Fruit fly (Drosophila melanogaster): Measurements from ENCODE around the gene CG17734.
A peak's percentile ranks its signal among the peaks of the same experiment; 100 is the strongest.

CG17734 gene

DNA sequence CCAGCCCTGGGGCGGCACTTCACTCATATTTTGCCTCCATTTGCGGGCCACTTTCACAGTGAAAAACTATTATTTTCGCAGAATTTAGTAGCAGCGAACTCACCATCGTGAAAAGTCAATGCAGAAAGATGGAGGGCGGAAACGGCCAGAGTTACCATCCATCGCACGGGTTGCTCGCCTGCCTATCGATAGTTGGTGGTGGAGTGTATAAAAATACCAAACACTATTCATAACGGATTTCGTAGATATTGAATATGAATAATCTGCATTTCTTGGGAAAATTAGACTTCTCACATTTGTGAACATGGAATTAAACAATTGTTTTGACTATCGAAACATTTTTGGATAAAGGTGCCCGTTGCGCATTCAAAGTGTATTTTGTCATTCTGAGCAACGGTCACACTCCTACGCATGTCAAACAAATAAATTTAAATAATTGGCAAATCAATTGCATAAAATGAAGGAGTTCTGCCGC, 27.6 kb downstream of the CG17734 start, which contains the start of the genes RpS25 and CG4820:
TSS of gene RpS25 (minus strand) at position 132 of the 475 bp plus-strand sequence.
TSS of gene CG4820 (plus strand) at position 380 of the 475 bp plus-strand sequence.
- peak; percentile 97 for TF ChIP-seq bab1 (GFP tag; optimal IDR thresholded peaks at IDR 0.05)
- TF ChIP-seq Hr96 (GFP tag; optimal IDR thresholded peaks at IDR 0.05) = peak; percentile 94
- peak; percentile 83 for TF ChIP-seq pad (GFP tag; optimal IDR thresholded peaks at IDR 0.05)
- peak; percentile 94 for TF ChIP-seq CG7101 (tag; optimal IDR thresholded peaks at IDR 0.05)
- peak; percentile 88 for TF ChIP-seq CG33017 (tag; optimal IDR thresholded peaks at IDR 0.05)
- peak; percentile 87 for TF ChIP-seq toe (GFP tag; optimal IDR thresholded peaks at IDR 0.05)
- peak; percentile 90 for TF ChIP-seq CG7045 (GFP tag; optimal IDR thresholded peaks at IDR 0.05)
- TF ChIP-seq CG12768 (GFP tag; optimal IDR thresholded peaks at IDR 0.05) = peak; percentile 93
- peak; percentile 97 for TF ChIP-seq CG14711 (tag; optimal IDR thresholded peaks at IDR 0.05)
- TF ChIP-seq cic (GFP tag; optimal IDR thresholded peaks at IDR 0.05) = peak; percentile 81
- TF ChIP-seq Mnt (GFP tag; optimal IDR thresholded peaks at IDR 0.05) = peak; percentile 93
- peak; percentile 96 for TF ChIP-seq CG11617 (GFP tag; optimal IDR thresholded peaks at IDR 0.05)
- TF ChIP-seq Clk (GFP tag; optimal IDR thresholded peaks at IDR 0.05) = peak; percentile 88
- peak; percentile 96 for TF ChIP-seq Crg-1 (GFP tag; optimal IDR thresholded peaks at IDR 0.05)
- peak; percentile 82 for TF ChIP-seq tj (GFP tag; optimal IDR thresholded peaks at IDR 0.05)
- no peak for TF ChIP-seq CG5204 (GFP tag; optimal IDR thresholded peaks at IDR 0.05)
- no peak for TF ChIP-seq kay (GFP tag; ENCODE audit: borderline replicate concordance)
- TF ChIP-seq CG1620 (GFP tag; optimal IDR thresholded peaks at IDR 0.05) = peak; percentile 96
- TF ChIP-seq cnc (optimal IDR thresholded peaks at IDR 0.05) = no peak
- peak; percentile 91 for TF ChIP-seq ovo (GFP tag; optimal IDR thresholded peaks at IDR 0.05)

DNA sequence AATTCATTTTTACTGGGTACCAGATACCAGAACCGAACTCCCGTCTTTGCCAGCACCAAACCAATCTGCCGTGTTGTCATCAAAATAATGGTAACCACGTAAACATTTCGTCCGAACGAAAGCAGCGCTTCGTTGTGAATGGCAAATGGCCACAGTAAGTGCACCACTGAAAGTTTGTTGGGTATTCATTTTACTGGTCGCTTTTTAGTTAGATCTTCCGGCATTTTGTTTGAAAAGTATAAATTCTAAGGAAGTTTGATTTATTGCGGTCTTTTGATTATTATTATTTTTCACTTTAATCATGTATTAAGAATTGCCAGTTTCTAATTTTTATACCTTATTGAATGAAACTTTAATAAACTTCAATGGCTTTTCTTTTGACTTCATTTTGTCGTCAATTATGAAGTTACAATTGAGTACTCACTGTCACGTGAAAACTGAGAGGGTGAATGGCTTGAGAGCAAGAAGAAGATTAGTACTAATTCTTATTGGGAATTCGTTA, 29.3 kb downstream of the CG17734 start, which contains the start of gene ZnT86D:
TSS of gene ZnT86D (minus strand) at position 91 of the 502 bp plus-strand sequence.
- TF ChIP-seq CG33017 (tag; optimal IDR thresholded peaks at IDR 0.05) (peak; percentile 86), Clk (GFP tag; optimal IDR thresholded peaks at IDR 0.05) (peak; percentile 47), kay (GFP tag; ENCODE audit: borderline replicate concordance) (no peak), CG7101 (tag; optimal IDR thresholded peaks at IDR 0.05) (peak; percentile 86), CG5204 (GFP tag; optimal IDR thresholded peaks at IDR 0.05) (peak; percentile 80), Mnt (GFP tag; optimal IDR thresholded peaks at IDR 0.05) (peak; percentile 83), bab1 (GFP tag; optimal IDR thresholded peaks at IDR 0.05) (peak; percentile 75), CG7045 (GFP tag; optimal IDR thresholded peaks at IDR 0.05) (peak; percentile 72), Crg-1 (GFP tag; optimal IDR thresholded peaks at IDR 0.05) (peak; percentile 34), CG14711 (tag; optimal IDR thresholded peaks at IDR 0.05) (peak; percentile 75), toe (GFP tag; optimal IDR thresholded peaks at IDR 0.05) (peak; percentile 70), pad (GFP tag; optimal IDR thresholded peaks at IDR 0.05) (peak; percentile 70), CG11617 (GFP tag; optimal IDR thresholded peaks at IDR 0.05) (peak; percentile 82), cic (GFP tag; optimal IDR thresholded peaks at IDR 0.05) (peak; percentile 68), cnc (optimal IDR thresholded peaks at IDR 0.05) (no peak), tj (GFP tag; optimal IDR thresholded peaks at IDR 0.05) (peak; percentile 54), CG1620 (GFP tag; optimal IDR thresholded peaks at IDR 0.05) (peak; percentile 68), ovo (GFP tag; optimal IDR thresholded peaks at IDR 0.05) (peak; percentile 27), Hr96 (GFP tag; optimal IDR thresholded peaks at IDR 0.05) (peak; percentile 74), CG12768 (GFP tag; optimal IDR thresholded peaks at IDR 0.05) (peak; percentile 78)

- TF ChIP-seq kay (GFP tag; ENCODE audit: borderline replicate concordance) (no peak), cnc (optimal IDR thresholded peaks at IDR 0.05) (no peak), CG1620 (GFP tag; optimal IDR thresholded peaks at IDR 0.05) (peak; percentile 61), Crg-1 (GFP tag; optimal IDR thresholded peaks at IDR 0.05) (peak; percentile 40), CG5204 (GFP tag; optimal IDR thresholded peaks at IDR 0.05) (no peak), tj (GFP tag; optimal IDR thresholded peaks at IDR 0.05) (peak; percentile 75), ovo (GFP tag; optimal IDR thresholded peaks at IDR 0.05) (peak; percentile 87), CG33017 (tag; optimal IDR thresholded peaks at IDR 0.05) (peak; percentile 49), Clk (GFP tag; optimal IDR thresholded peaks at IDR 0.05) (no peak), CG7101 (tag; optimal IDR thresholded peaks at IDR 0.05) (peak; percentile 68), cic (GFP tag; optimal IDR thresholded peaks at IDR 0.05) (peak; percentile 61), CG7045 (GFP tag; optimal IDR thresholded peaks at IDR 0.05) (peak; percentile 44), pad (GFP tag; optimal IDR thresholded peaks at IDR 0.05) (peak; percentile 58), toe (GFP tag; optimal IDR thresholded peaks at IDR 0.05) (peak; percentile 72), Mnt (GFP tag; optimal IDR thresholded peaks at IDR 0.05) (peak; percentile 95), bab1 (GFP tag; optimal IDR thresholded peaks at IDR 0.05) (peak; percentile 55), CG11617 (GFP tag; optimal IDR thresholded peaks at IDR 0.05) (peak; percentile 69), CG12768 (GFP tag; optimal IDR thresholded peaks at IDR 0.05) (peak; percentile 68), CG14711 (tag; optimal IDR thresholded peaks at IDR 0.05) (peak; percentile 62), Hr96 (GFP tag; optimal IDR thresholded peaks at IDR 0.05) (peak; percentile 67)
Measured at dm6 chr3R:11211291-11212061, 32.3 kb downstream of the CG17734 start.

- TF ChIP-seq Mnt (GFP tag; optimal IDR thresholded peaks at IDR 0.05) = peak; percentile 92
- TF ChIP-seq kay (GFP tag; ENCODE audit: borderline replicate concordance) = no peak
- no peak for TF ChIP-seq Clk (GFP tag; optimal IDR thresholded peaks at IDR 0.05)
- peak; percentile 48 for TF ChIP-seq bab1 (GFP tag; optimal IDR thresholded peaks at IDR 0.05)
- peak; percentile 32 for TF ChIP-seq tj (GFP tag; optimal IDR thresholded peaks at IDR 0.05)
- peak; percentile 42 for TF ChIP-seq pad (GFP tag; optimal IDR thresholded peaks at IDR 0.05)
- peak; percentile 48 for TF ChIP-seq CG7045 (GFP tag; optimal IDR thresholded peaks at IDR 0.05)
- TF ChIP-seq CG11617 (GFP tag; optimal IDR thresholded peaks at IDR 0.05) = peak; percentile 90
- TF ChIP-seq CG7101 (tag; optimal IDR thresholded peaks at IDR 0.05) = peak; percentile 68
- TF ChIP-seq cnc (optimal IDR thresholded peaks at IDR 0.05) = no peak
- TF ChIP-seq ovo (GFP tag; optimal IDR thresholded peaks at IDR 0.05) = peak; percentile 74
- TF ChIP-seq Crg-1 (GFP tag; optimal IDR thresholded peaks at IDR 0.05) = peak; percentile 33
- TF ChIP-seq CG14711 (tag; optimal IDR thresholded peaks at IDR 0.05) = peak; percentile 36
- TF ChIP-seq cic (GFP tag; optimal IDR thresholded peaks at IDR 0.05) = peak; percentile 69
- peak; percentile 77 for TF ChIP-seq Hr96 (GFP tag; optimal IDR thresholded peaks at IDR 0.05)
- peak; percentile 77 for TF ChIP-seq toe (GFP tag; optimal IDR thresholded peaks at IDR 0.05)
- no peak for TF ChIP-seq CG5204 (GFP tag; optimal IDR thresholded peaks at IDR 0.05)
- peak; percentile 44 for TF ChIP-seq CG12768 (GFP tag; optimal IDR thresholded peaks at IDR 0.05)
- TF ChIP-seq CG1620 (GFP tag; optimal IDR thresholded peaks at IDR 0.05) = peak; percentile 51
- peak; percentile 37 for TF ChIP-seq CG33017 (tag; optimal IDR thresholded peaks at IDR 0.05)
Measured at dm6 chr3R:11209801-11210402, 33.9 kb downstream of the CG17734 start, which contains the start of the genes SdhC and Tctp. SdhC (minus strand) TSS chr3R:11209849. Tctp (plus strand) TSS chr3R:11210247.
